Fruit fly (Drosophila melanogaster): ENCODE measurements around the gene CG43102.
"Not testable (repeated sequence)": the region's sequence is repeated elsewhere in the genome, so short reads cannot be mapped to it uniquely, and the experiment has no call there.

dm6 chr3R:17763088-17763487, 31.2 kb downstream of the CG43102 start, which contains the start of gene TyrR:
- not testable (repeated sequence) for TF ChIP-seq CG8478, CTCF (optimal IDR thresholded peaks at IDR 0.05)

All from S2 (cell line).